Fruit fly (Drosophila melanogaster) whole organism, prepupa: ENCODE measurements around the gene Cypl.

ENCODE experiments used
- CG10631 ChIP-seq: fragments of 200-800 bp; sonication (Bioruptor generic); optimal IDR thresholded peaks from 2 replicates; lab custom pipeline; 2016; ENCODE audit warnings: missing biosample characterization, missing genetic modification characterization
- CG32006 ChIP-seq: fragments of 200-800 bp; sonication (Bioruptor generic); optimal IDR thresholded peaks from 3 replicates; lab custom pipeline; 2017; ENCODE audit warnings: missing biosample characterization, mild to moderate bottlenecking, missing genetic modification characterization
- Eip75B ChIP-seq: fragments of 200-800 bp; sonication (Bioruptor generic); optimal IDR thresholded peaks from 3 replicates; lab custom pipeline; 2016; ENCODE audit warnings: missing biosample characterization, missing genetic modification characterization
- Eip93F ChIP-seq: fragments of 200-800 bp; sonication (Bioruptor generic); optimal IDR thresholded peaks from 2 replicates; lab custom pipeline; 2016; ENCODE audit warnings: missing biosample characterization, mild to moderate bottlenecking, missing genetic modification characterization
- OdsH ChIP-seq: fragments of 200-800 bp; sonication (Bioruptor generic); optimal IDR thresholded peaks from 3 replicates; lab custom pipeline; 2016; ENCODE audit warnings: missing biosample characterization, missing genetic modification characterization
- Sox15 ChIP-seq: fragments of 200-800 bp; sonication (Bioruptor generic); optimal IDR thresholded peaks from 3 replicates; lab custom pipeline; 2016; ENCODE audit warnings: missing biosample characterization, missing genetic modification characterization
- achi ChIP-seq: fragments of 200-800 bp; sonication (Bioruptor generic); optimal IDR thresholded peaks from 3 replicates; lab custom pipeline; 2016; ENCODE audit warnings: missing biosample characterization, missing genetic modification characterization
- cyc ChIP-seq: fragments of 200-800 bp; sonication (Bioruptor generic); optimal IDR thresholded peaks from 3 replicates; lab custom pipeline; 2016; ENCODE audit warnings: missing biosample characterization, missing genetic modification characterization
- fd59A ChIP-seq: fragments of 200-800 bp; sonication (Bioruptor generic); optimal IDR thresholded peaks from 2 replicates; lab custom pipeline; 2017; ENCODE audit warnings: missing biosample characterization, mild to moderate bottlenecking, missing genetic modification characterization, missing genetic modification reagents
- lz ChIP-seq: fragments of 200-800 bp; sonication (Bioruptor generic); optimal IDR thresholded peaks from 3 replicates; lab custom pipeline; 2016; ENCODE audit warnings: missing biosample characterization, missing genetic modification characterization

DNA sequence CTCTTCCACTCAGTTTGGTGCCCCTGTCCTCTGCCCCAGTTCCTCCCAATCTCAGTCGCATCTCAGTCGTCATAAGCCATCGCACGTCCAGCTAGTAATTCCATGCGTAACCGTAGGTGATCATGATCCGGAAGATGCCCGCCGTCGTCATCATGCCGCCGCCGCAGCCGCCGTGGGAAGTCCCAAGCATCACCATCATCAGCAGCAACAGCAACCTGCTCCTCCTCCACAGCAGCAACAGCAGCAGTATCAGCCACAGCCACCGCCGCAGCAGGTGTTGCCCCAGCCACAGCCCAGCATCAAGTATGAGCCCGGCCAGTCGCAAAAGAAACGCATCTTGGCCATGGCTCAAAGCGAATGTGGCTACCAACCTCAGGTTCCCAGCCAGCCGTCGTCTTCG lies 30.2 kb upstream of the Cypl start:
- TF ChIP-seq Eip93F (GFP tag; lab: Kevin White, UChicago) (no peak), CG10631 (GFP tag; lab: Kevin White, UChicago) (no peak), fd59A (GFP tag; lab: Kevin White, UChicago) (no peak), CG32006 (no peak), achi (GFP tag; lab: Kevin White, UChicago) (no peak), Eip75B (GFP tag; lab: Kevin White, UChicago) (no peak), OdsH (GFP tag; lab: Kevin White, UChicago) (no peak), cyc (GFP tag; lab: Kevin White, UChicago) (no peak), lz (GFP tag; lab: Kevin White, UChicago) (no peak), Sox15 (GFP tag; lab: Kevin White, UChicago) (no peak)
